Worm (Caenorhabditis elegans): Measurements from ENCODE around the gene fzo-1.
A peak's percentile ranks its signal among the peaks of the same experiment; 100 is the strongest.
"Not testable (repeated sequence)": the region's sequence is repeated elsewhere in the genome, so short reads cannot be mapped to it uniquely, and the experiment has no call there.

fzo-1 gene

ce11 chrII:5836153-5836719 lies at the start of gene fzo-1 (continued):
- TF ChIP-seq dpl-1 (GFP tag; optimal IDR thresholded peaks at IDR 0.05) (peak; percentile 16), daf-19 (GFP tag; conservative IDR thresholded peaks at IDR 0.05) (no peak), ZK546.5 (tag; optimal IDR thresholded peaks at IDR 0.05) (no peak), zfp-2 (tag; optimal IDR thresholded peaks at IDR 0.05) (no peak), hif-1 (tag; optimal IDR thresholded peaks at IDR 0.05) (peak in 1 of 2 experiments; percentile 77), ctbp-1 (GFP tag; IDR thresholded peaks at IDR 0.05) (no peak), lin-15B (tag; optimal IDR thresholded peaks at IDR 0.05) (no peak), madf-5 (GFP tag; IDR thresholded peaks at IDR 0.05) (no peak), ztf-7 (tag; optimal IDR thresholded peaks at IDR 0.05) (no peak), nhr-10 (tag; optimal IDR thresholded peaks at IDR 0.05) (no peak), R02D3.7 (tag; optimal IDR thresholded peaks at IDR 0.05) (no peak), ceh-20 (GFP tag; IDR thresholded peaks at IDR 0.05) (no peak), unc-39 (tag; optimal IDR thresholded peaks at IDR 0.05) (no peak), sdz-12 (GFP tag; optimal IDR thresholded peaks at IDR 0.05) (no peak), snpc-4 (tag; optimal IDR thresholded peaks at IDR 0.05) (no peak), nhr-6 (tag; optimal IDR thresholded peaks at IDR 0.05) (peak; percentile 57), aly-2 (tag; optimal IDR thresholded peaks at IDR 0.05) (no peak), skn-1 (tag; optimal IDR thresholded peaks at IDR 0.05) (no peak), zip-2 (tag; optimal IDR thresholded peaks at IDR 0.05) (no peak), attf-4 (tag; optimal IDR thresholded peaks at IDR 0.05) (no peak), set-16 (GFP tag; IDR thresholded peaks at IDR 0.05) (no peak), pqm-1 (tag; optimal IDR thresholded peaks at IDR 0.05) (no peak), tag-97 (GFP tag; IDR thresholded peaks at IDR 0.05) (no peak), lsy-2 (tag; optimal IDR thresholded peaks at IDR 0.05) (peak in 1 of 2 experiments; percentile 48), mxl-2 (GFP tag; conservative IDR thresholded peaks at IDR 0.05) (no peak), daf-16 (GFP tag; optimal IDR thresholded peaks at IDR 0.05) (no peak), daf-16 (tag; optimal IDR thresholded peaks at IDR 0.05) (no peak), ces-1 (GFP tag; optimal IDR thresholded peaks at IDR 0.05) (no peak)

ce11 chrII:5884252-5884651 lies 48.2 kb upstream of the fzo-1 start, which contains the start of gene rfip-1:
rfip-1 (plus strand) TSS chrII:5884552.
- TF ChIP-seq Y48G9A.11 (GFP tag; IDR thresholded peaks at IDR 0.05) (no peak), tag-97 (GFP tag; IDR thresholded peaks at IDR 0.05) (no peak), snpc-4 (tag; optimal IDR thresholded peaks at IDR 0.05) (no peak), egl-43 (GFP tag; IDR thresholded peaks at IDR 0.05) (no peak), dpl-1 (GFP tag; optimal IDR thresholded peaks at IDR 0.05) (no peak), egl-27 (tag; optimal IDR thresholded peaks at IDR 0.05) (no peak), nhr-10 (tag; optimal IDR thresholded peaks at IDR 0.05) (no peak), hlh-30 (tag; optimal IDR thresholded peaks at IDR 0.05; ENCODE audit: insufficient read depth) (no peak), nhr-48 (tag; optimal IDR thresholded peaks at IDR 0.05) (no peak), lin-38 (GFP tag; IDR thresholded peaks at IDR 0.05) (no peak), spr-1 (tag; optimal IDR thresholded peaks at IDR 0.05) (no peak)

- TF ChIP-seq F44E2.7 (GFP tag; IDR thresholded peaks at IDR 0.05) (no peak), hlh-30 (tag; optimal IDR thresholded peaks at IDR 0.05; ENCODE audit: insufficient read depth) (peak; percentile 24), nhr-28 (tag; optimal IDR thresholded peaks at IDR 0.05) (peak; percentile 30)
Observed at ce11 chrII:5880677-5881076, 44.7 kb upstream of the fzo-1 start.

DNA sequence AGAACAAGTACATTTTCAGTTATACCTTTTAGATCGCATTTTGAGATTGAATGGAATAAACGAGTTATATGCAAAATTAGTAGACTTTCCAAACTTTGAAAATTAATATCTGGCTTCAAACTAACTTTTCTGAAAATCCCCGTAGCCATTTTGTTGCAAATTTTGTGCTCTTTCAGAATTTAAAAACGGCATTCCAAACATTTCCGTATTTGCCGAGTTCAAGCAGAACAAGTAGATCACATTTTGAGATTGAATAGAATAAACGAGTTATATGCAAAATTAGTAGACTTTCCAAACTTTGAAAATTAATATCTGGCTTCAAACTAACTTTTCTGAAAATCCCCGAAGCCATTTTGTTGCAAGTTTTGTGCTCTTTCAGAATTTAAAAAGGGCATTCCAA lies 40.5 kb upstream of the fzo-1 start, which contains the start of gene F55C12.2:
F55C12.2 (plus strand) TSS at position 301 of the 400 bp plus-strand sequence.
- TF ChIP-seq ama-1 (optimal IDR thresholded peaks at IDR 0.05); jun-1 (tag; optimal IDR thresholded peaks at IDR 0.05); attf-4 (tag; optimal IDR thresholded peaks at IDR 0.05): not testable (repeated sequence)

All from whole organism, L4 larva.